Worm (Caenorhabditis elegans) whole organism, L2 larva: Measurements from ENCODE around the gene W10C6.2.

ENCODE experiments used
- R02D3.7 ChIP-seq: fragments of 150-350 bp; optimal IDR thresholded peaks from 2 replicates; lab custom pipeline; 2014; ENCODE audit warnings: missing biosample characterization, missing genetic modification characterization
- aly-2 ChIP-seq: fragments of 150-350 bp; optimal IDR thresholded peaks from 2 replicates; lab custom pipeline; 2014; ENCODE audit warnings: missing biosample characterization, missing genetic modification characterization
- dmd-4 ChIP-seq: sonication (generic microtip); optimal IDR thresholded peaks from 2 replicates; lab custom pipeline; 2017; ENCODE audit warnings: missing biosample characterization, missing genetic modification characterization
- elt-3 ChIP-seq: sonication (generic microtip); optimal IDR thresholded peaks from 2 replicates; lab custom pipeline; 2017; ENCODE audit warnings: missing biosample characterization, missing genetic modification characterization

ce11 chrII:11105981-11106711, 15.6 kb downstream of the W10C6.2 start, which contains the start of gene nasp-1:
- TF ChIP-seq elt-3 (tag; lab: Kevin White, UChicago) (no peak), aly-2 (no peak), R02D3.7 (tag; lab: Kevin White, UChicago) (no peak), dmd-4 (tag; lab: Kevin White, UChicago) (no peak)
